Worm (Caenorhabditis elegans): ENCODE measurements around the gene clec-255.

Gene clec-255

DNA sequence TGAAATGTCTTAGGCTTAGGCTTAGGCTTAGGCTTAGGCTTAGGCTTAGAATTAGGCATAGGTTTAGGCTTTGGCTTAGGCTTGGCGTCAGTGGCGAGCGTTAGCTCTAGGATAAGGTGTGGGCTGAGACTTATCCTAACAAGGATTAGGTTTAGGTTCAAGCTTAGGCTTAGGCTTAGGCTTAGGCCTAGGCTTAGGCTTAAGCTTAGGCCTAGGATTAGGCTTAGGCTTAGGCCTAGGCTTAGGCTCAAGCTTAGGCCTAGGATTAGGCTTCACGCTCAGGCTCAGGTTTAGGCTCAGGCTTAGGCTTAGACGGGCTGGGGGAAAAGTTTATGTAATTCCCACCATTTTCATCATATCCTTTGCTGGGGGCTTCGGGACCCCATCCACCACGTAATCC lies 36.6 kb downstream of the clec-255 start:
- peak; percentile 12 for TF ChIP-seq pag-3 (tag; optimal IDR thresholded peaks at IDR 0.05; ENCODE audit: borderline replicate concordance)
- TF ChIP-seq ceh-30 (tag; optimal IDR thresholded peaks at IDR 0.05), result no peak
- TF ChIP-seq mec-3 (tag; optimal IDR thresholded peaks at IDR 0.05; ENCODE audit: borderline replicate concordance), result peak; percentile 20
- peak; percentile 95 for TF ChIP-seq dve-1 (tag; optimal IDR thresholded peaks at IDR 0.05)

DNA sequence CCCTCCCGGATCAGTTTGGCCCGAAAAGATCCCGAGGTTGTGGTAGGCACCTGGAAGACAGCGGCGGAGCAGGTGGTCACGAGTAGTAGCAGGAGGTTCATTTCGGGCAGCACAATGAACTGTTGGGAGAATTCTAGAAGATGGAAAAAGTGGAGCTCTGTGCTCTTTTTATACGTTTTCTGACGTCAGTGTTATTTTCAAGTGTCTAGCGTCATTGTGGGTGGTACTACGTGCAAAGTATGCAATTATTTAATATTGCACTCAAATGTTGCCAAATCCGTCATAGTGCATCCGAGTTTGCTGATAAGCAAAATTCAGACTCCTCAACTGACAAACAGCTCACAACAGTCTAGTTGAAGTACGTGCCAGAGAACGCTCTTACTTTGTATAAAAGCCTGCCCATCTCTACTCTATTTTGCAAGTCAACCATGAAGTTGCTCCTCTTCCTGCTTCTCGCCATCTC lies 38.9 kb downstream of the clec-255 start, which contains the start of the genes asp-18 and scl-19:
Gene asp-18 (minus strand): TSS at position 101 of the 463 bp plus-strand sequence.
Gene scl-19 (plus strand): TSS at position 413 of the 463 bp plus-strand sequence.
- TF ChIP-seq elt-4 (tag; optimal IDR thresholded peaks at IDR 0.05) (no peak), rnt-1 (tag; optimal IDR thresholded peaks at IDR 0.05) (no peak), nfya-1 (tag; optimal IDR thresholded peaks at IDR 0.05) (no peak), C38D4.7 (GFP tag; optimal IDR thresholded peaks at IDR 0.05) (no peak), ceh-2 (tag; optimal IDR thresholded peaks at IDR 0.05) (no peak), ets-4 (tag; optimal IDR thresholded peaks at IDR 0.05) (no peak), ceh-14 (tag; optimal IDR thresholded peaks at IDR 0.05) (no peak), ceh-19 (GFP tag; optimal IDR thresholded peaks at IDR 0.05) (no peak), ceh-48 (tag; optimal IDR thresholded peaks at IDR 0.05) (no peak), hlh-6 (tag; optimal IDR thresholded peaks at IDR 0.05) (no peak), ceh-9 (tag; optimal IDR thresholded peaks at IDR 0.05) (no peak), lim-6 (tag; optimal IDR thresholded peaks at IDR 0.05) (no peak)

DNA sequence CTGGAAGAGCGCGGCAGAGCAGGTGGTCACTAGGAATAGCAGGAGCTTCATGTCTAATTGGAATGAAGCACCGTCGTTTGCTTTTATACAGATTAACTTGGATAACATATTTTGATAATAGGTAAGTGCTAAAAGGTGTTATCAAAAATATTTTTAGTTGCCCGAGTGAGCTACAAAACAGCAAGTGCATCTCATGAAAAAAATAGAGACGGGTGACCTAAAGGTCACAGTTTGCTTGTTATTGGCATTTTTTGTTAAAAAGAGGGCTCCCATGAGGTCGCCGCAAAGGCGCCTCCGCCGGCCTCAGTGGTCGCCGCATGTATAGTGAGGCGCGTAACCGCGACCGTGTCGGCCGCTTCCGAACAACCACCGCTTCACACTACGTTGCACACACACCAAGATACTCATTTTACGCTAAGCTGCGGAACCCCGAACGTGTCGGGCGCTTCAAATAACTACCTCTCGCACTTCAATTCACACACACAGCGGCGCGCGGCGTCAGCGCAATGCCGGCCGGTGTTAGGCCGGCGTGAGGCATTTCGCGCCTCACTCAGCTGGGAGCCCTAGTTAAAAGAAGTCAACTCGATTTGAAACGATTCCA lies 41.1 kb downstream of the clec-255 start, which contains the start of gene asp-19:
Gene asp-19 (minus strand): TSS at position 51 of the 601 bp plus-strand sequence.
- TF ChIP-seq dve-1 (tag; optimal IDR thresholded peaks at IDR 0.05), result no peak

DNA sequence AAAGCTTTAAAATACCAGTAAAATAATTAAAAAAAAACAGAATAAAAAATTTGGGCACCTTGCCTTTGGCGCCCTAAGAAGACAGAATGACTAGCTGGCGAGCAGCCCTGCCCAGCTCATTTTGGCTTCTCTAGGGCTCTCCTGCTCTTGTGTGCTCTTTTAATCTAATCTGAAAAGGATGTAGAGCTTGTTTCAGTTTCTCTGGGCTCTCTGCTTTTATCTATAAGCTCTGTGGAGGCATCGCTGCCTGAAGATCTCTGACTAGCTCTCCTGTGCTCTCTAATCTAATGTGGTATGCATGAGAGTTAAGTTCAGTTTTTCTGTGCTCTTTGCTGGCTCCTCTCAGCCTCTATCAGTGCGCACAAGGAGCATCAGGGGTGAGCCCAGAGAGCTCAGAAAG lies 44.7 kb downstream of the clec-255 start:
- no peak for TF ChIP-seq ahr-1 (tag; optimal IDR thresholded peaks at IDR 0.05)
- no peak for TF ChIP-seq mec-3 (tag; optimal IDR thresholded peaks at IDR 0.05; ENCODE audit: borderline replicate concordance)
- TF ChIP-seq unc-42 (tag; optimal IDR thresholded peaks at IDR 0.05), result peak; percentile 72
- TF ChIP-seq fkh-10 (GFP tag; optimal IDR thresholded peaks at IDR 0.05), result no peak
- TF ChIP-seq nhr-232 (tag; optimal IDR thresholded peaks at IDR 0.05), result no peak
- no peak for TF ChIP-seq lim-6 (tag; optimal IDR thresholded peaks at IDR 0.05)
- TF ChIP-seq pag-3 (tag; optimal IDR thresholded peaks at IDR 0.05; ENCODE audit: borderline replicate concordance), result no peak

DNA sequence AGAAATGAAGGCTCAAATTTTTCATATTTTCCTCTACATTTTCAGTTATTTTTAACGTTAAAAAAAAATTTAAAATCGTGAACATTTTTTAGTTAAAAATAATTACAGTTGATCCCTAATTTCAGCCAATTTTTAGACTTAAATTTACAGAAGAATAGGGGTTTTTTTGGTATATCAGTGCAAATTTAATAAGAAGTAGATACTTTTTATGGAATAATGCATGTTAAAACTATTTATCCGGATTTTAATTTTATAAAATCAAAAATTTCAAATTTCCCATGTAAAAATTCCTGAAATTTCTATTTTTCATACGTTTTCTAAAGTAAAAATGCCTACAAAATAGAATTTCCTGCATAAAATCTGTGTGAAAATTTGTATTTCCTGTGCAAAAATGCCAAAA lies 46.4 kb downstream of the clec-255 start:
- TF ChIP-seq zip-5 (tag; optimal IDR thresholded peaks at IDR 0.05), result no peak
- TF ChIP-seq dmd-4 (tag; optimal IDR thresholded peaks at IDR 0.05; ENCODE audit: borderline replicate concordance), result no peak
- TF ChIP-seq T23F11.4 (GFP tag; optimal IDR thresholded peaks at IDR 0.05), result no peak
- no peak for TF ChIP-seq tbx-2 (tag; optimal IDR thresholded peaks at IDR 0.05)

DNA sequence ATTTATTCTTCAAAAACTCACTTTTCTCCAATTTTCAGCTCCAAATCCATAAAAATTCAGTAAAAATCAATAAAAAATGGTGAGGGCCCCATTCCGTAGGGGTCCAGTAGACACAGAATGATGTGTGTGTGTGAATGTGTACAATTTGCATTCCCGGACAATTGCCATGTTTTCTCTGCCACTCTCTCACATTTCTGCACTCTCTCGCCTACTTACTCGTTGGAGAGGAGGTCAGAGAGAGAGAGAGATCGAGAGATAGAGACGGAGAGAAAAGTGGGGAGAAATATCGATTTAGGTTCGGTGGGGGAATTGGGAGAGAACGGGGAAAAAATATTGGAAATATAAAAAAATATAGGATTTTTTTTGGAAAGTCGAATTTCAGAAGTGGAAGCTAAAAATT lies 46.9 kb downstream of the clec-255 start:
- TF ChIP-seq fax-1 (tag; optimal IDR thresholded peaks at IDR 0.05), result no peak
- TF ChIP-seq C08G9.2 (tag; optimal IDR thresholded peaks at IDR 0.05), result peak; percentile 49
- peak; percentile 85 for TF ChIP-seq unc-42 (tag; optimal IDR thresholded peaks at IDR 0.05)
- no peak for TF ChIP-seq ceh-45 (GFP tag; IDR thresholded peaks at IDR 0.05)
- peak; percentile 18 for TF ChIP-seq fkh-6 (tag; optimal IDR thresholded peaks at IDR 0.05)
- TF ChIP-seq dmd-4 (tag; optimal IDR thresholded peaks at IDR 0.05; ENCODE audit: borderline replicate concordance), result peak; percentile 35
- no peak for TF ChIP-seq Y22D7AL.16 (tag; optimal IDR thresholded peaks at IDR 0.05)
- TF ChIP-seq nhr-11 (tag; optimal IDR thresholded peaks at IDR 0.05), result no peak
- peak; percentile 49 for TF ChIP-seq pat-9 (tag; optimal IDR thresholded peaks at IDR 0.05)
- TF ChIP-seq syd-9 (tag; optimal IDR thresholded peaks at IDR 0.05), result peak; percentile 29
- TF ChIP-seq pax-1 (tag; optimal IDR thresholded peaks at IDR 0.05), result peak; percentile 70
- TF ChIP-seq tbx-7 (tag; optimal IDR thresholded peaks at IDR 0.05), result no peak
- peak; percentile 67 for TF ChIP-seq hlh-30 (tag; optimal IDR thresholded peaks at IDR 0.05; ENCODE audit: insufficient read depth)
- TF ChIP-seq sdc-2 (tag; optimal IDR thresholded peaks at IDR 0.05), result peak; percentile 61
- no peak for TF ChIP-seq pha-4 (tag; optimal IDR thresholded peaks at IDR 0.05)
- TF ChIP-seq zip-5 (tag; optimal IDR thresholded peaks at IDR 0.05), result no peak
- peak; percentile 62 for TF ChIP-seq ets-4 (tag; optimal IDR thresholded peaks at IDR 0.05)
- peak; percentile 90 for TF ChIP-seq tbx-2 (tag; optimal IDR thresholded peaks at IDR 0.05)
- TF ChIP-seq ceh-18 (tag; optimal IDR thresholded peaks at IDR 0.05), result peak; percentile 31
- TF ChIP-seq ceh-48 (tag; optimal IDR thresholded peaks at IDR 0.05), result peak; percentile 90
- TF ChIP-seq unc-55 (GFP tag; optimal IDR thresholded peaks at IDR 0.05), result peak; percentile 92
- no peak for TF ChIP-seq elt-4 (tag; optimal IDR thresholded peaks at IDR 0.05)
- TF ChIP-seq ceh-24 (tag; optimal IDR thresholded peaks at IDR 0.05), result no peak
- no peak for TF ChIP-seq ama-1 (optimal IDR thresholded peaks at IDR 0.05)
- no peak for TF ChIP-seq fkh-10 (GFP tag; optimal IDR thresholded peaks at IDR 0.05)
